Worm (Caenorhabditis elegans) whole organism, young adult: ENCODE data around the gene abu-13.

Source experiments
- B0019.2 ChIP-seq: fragments of 200-800 bp; sonication (Bioruptor generic); conservative IDR thresholded peaks from 2 replicates; pipeline ENCODE4 v1.3.6; 2022; ENCODE audit warnings: missing genetic modification reagents, missing genetic modification characterization, missing compliant biosample characterization
- F10E7.11 ChIP-seq: sonication (generic microtip); optimal IDR thresholded peaks from 2 replicates; lab custom pipeline; 2017; ENCODE audit warnings: mild to moderate bottlenecking, missing genetic modification characterization, moderate library complexity, missing compliant biosample characterization
- F23B12.7 ChIP-seq: sonication (generic microtip); optimal IDR thresholded peaks from 2 replicates; lab custom pipeline; 2017; ENCODE audit warnings: missing genetic modification characterization, mild to moderate bottlenecking, missing compliant biosample characterization, antibody characterized with exemption, moderate library complexity; ENCODE audit not compliant: insufficient read depth
- F39B2.1 ChIP-seq: fragments of 200-800 bp; sonication (Bioruptor generic); IDR thresholded peaks from 2 replicates; pipeline ENCODE4 v1.3.6; 2022; ENCODE audit warnings: missing genetic modification reagents, missing genetic modification characterization, missing compliant biosample characterization
- F49E8.2 ChIP-seq: sonication (generic microtip); optimal IDR thresholded peaks from 3 replicates; lab custom pipeline; 2017; ENCODE audit warnings: missing genetic modification characterization, mild to moderate bottlenecking, missing compliant biosample characterization, antibody characterized with exemption, moderate library complexity; ENCODE audit not compliant: insufficient read depth
- K12H6.12 ChIP-seq: fragments of 200-800 bp; sonication (Bioruptor generic); optimal IDR thresholded peaks from 2 replicates; lab custom pipeline; 2018; ENCODE audit warnings: mild to moderate bottlenecking, missing genetic modification characterization, missing compliant biosample characterization
- T26A5.8 ChIP-seq: sonication (generic microtip); optimal IDR thresholded peaks from 2 replicates; lab custom pipeline; 2016; ENCODE audit warnings: missing genetic modification characterization, missing compliant biosample characterization
- Y53G8AR.9 ChIP-seq: fragments of 200-800 bp; sonication (Bioruptor generic); conservative IDR thresholded peaks from 2 replicates; pipeline ENCODE4 v1.3.6; 2022; ENCODE audit warnings: missing genetic modification reagents, missing genetic modification characterization, missing compliant biosample characterization
- Y56A3A.18 ChIP-seq: fragments of 200-800 bp; sonication (Bioruptor generic); IDR thresholded peaks from 2 replicates; pipeline ENCODE4 v1.3.6; 2022; ENCODE audit warnings: missing genetic modification reagents, missing genetic modification characterization, missing compliant biosample characterization
- aptf-2 ChIP-seq: fragments of 200-800 bp; sonication (Bioruptor generic); conservative IDR thresholded peaks from 2 replicates; pipeline ENCODE4 v1.3.6; 2022; ENCODE audit warnings: missing genetic modification reagents, missing genetic modification characterization, missing compliant biosample characterization
- cebp-1 ChIP-seq, 2 experiments: fragments of 200-800 bp in 1 of 2; sonication (Bioruptor generic) in 1 of 2; sonication (generic microtip) in 1 of 2; IDR thresholded peaks in 1 of 2; optimal IDR thresholded peaks in 1 of 2; 2 replicates each; pipeline versions ENCODE4 v1.3.6 to Lab custom; 2017 to 2022; ENCODE audit warnings: missing compliant biosample characterization in 2 of 2, missing genetic modification characterization in 2 of 2, mild to moderate bottlenecking in 1 of 2, missing genetic modification reagents in 1 of 2, moderate library complexity in 1 of 2
- cebp-2 ChIP-seq: fragments of 200-800 bp; sonication (Bioruptor generic); IDR thresholded peaks from 2 replicates; pipeline ENCODE4 v1.3.6; 2022; ENCODE audit warnings: missing genetic modification characterization, missing compliant biosample characterization
- ceh-91 ChIP-seq: fragments of 200-800 bp; sonication (Bioruptor generic); IDR thresholded peaks from 2 replicates; pipeline ENCODE4 v1.3.6; 2022; ENCODE audit warnings: missing genetic modification reagents, missing genetic modification characterization, missing compliant biosample characterization
- chd-7 ChIP-seq: sonication (generic microtip); optimal IDR thresholded peaks from 2 replicates; lab custom pipeline; 2016; ENCODE audit warnings: mild to moderate bottlenecking, missing genetic modification characterization, moderate library complexity, missing compliant biosample characterization
- egl-18 ChIP-seq: fragments of 200-800 bp; sonication (Bioruptor generic); IDR thresholded peaks from 2 replicates; pipeline ENCODE4 v1.3.6; 2022; ENCODE audit warnings: missing genetic modification reagents, missing genetic modification characterization, missing compliant biosample characterization
- ekl-4 ChIP-seq: fragments of 200-800 bp; sonication (Bioruptor generic); IDR thresholded peaks from 2 replicates; pipeline ENCODE4 v1.3.6; 2022; ENCODE audit warnings: missing genetic modification reagents, missing genetic modification characterization, missing compliant biosample characterization
- hlh-26 ChIP-seq: fragments of 200-800 bp; sonication (Bioruptor generic); conservative IDR thresholded peaks from 2 replicates; pipeline ENCODE4 v1.3.6; 2022; ENCODE audit warnings: missing genetic modification reagents, missing genetic modification characterization, missing compliant biosample characterization
- hmg-1.2 ChIP-seq: fragments of 200-800 bp; sonication (Bioruptor generic); IDR thresholded peaks from 2 replicates; pipeline ENCODE4 v1.3.6; 2022; ENCODE audit warnings: missing genetic modification reagents, missing genetic modification characterization, missing compliant biosample characterization
- hrde-1 ChIP-seq: sonication (generic microtip); optimal IDR thresholded peaks from 2 replicates; lab custom pipeline; 2016; ENCODE audit warnings: missing genetic modification characterization, mild to moderate bottlenecking, missing compliant biosample characterization, moderate library complexity, missing genotype, missing genetic modification reagents, borderline replicate concordance
- hsf-1 ChIP-seq: fragments of 200-800 bp; sonication (Bioruptor generic); IDR thresholded peaks from 2 replicates; pipeline ENCODE4 v1.3.6; 2022; ENCODE audit warnings: missing genetic modification reagents, missing genetic modification characterization, missing compliant biosample characterization
- let-526 ChIP-seq: fragments of 200-800 bp; sonication (Bioruptor generic); IDR thresholded peaks from 2 replicates; pipeline ENCODE4 v1.3.6; 2022; ENCODE audit warnings: missing genetic modification reagents, missing genetic modification characterization, missing compliant biosample characterization
- let-607 ChIP-seq, 2 experiments: fragments of 200-800 bp in 1 of 2; sonication (Bioruptor generic) in 1 of 2; sonication (generic microtip) in 1 of 2; optimal IDR thresholded peaks; 2 replicates each; lab custom pipeline; 2016 to 2018; ENCODE audit warnings: mild to moderate bottlenecking in 2 of 2, missing compliant biosample characterization in 2 of 2, missing genetic modification characterization in 2 of 2, moderate library complexity in 2 of 2, missing genotype in 1 of 2
- lin-54 ChIP-seq: fragments of 200-800 bp; sonication (Bioruptor generic); optimal IDR thresholded peaks from 2 replicates; lab custom pipeline; 2018; ENCODE audit warnings: mild to moderate bottlenecking, missing genetic modification characterization, missing compliant biosample characterization
- nfya-1 ChIP-seq: sonication (generic microtip); optimal IDR thresholded peaks from 2 replicates; lab custom pipeline; 2017; ENCODE audit warnings: antibody characterized with exemption, missing compliant biosample characterization, missing genetic modification characterization, borderline replicate concordance; ENCODE audit not compliant: insufficient read depth
- nfyb-1 ChIP-seq: fragments of 200-800 bp; sonication (Bioruptor generic); IDR thresholded peaks from 2 replicates; pipeline ENCODE4 v1.3.6; 2022; ENCODE audit warnings: missing genetic modification reagents, missing genetic modification characterization, missing compliant biosample characterization
- nhr-27 ChIP-seq: fragments of 200-800 bp; sonication (Bioruptor generic); optimal IDR thresholded peaks from 2 replicates; lab custom pipeline; 2018; ENCODE audit warnings: mild to moderate bottlenecking, missing genetic modification characterization, moderate library complexity, missing compliant biosample characterization
- nhr-80 ChIP-seq: sonication (generic microtip); optimal IDR thresholded peaks from 2 replicates; lab custom pipeline; 2016; ENCODE audit warnings: missing genetic modification characterization, missing compliant biosample characterization
- nhr-90 ChIP-seq: sonication (generic microtip); optimal IDR thresholded peaks from 2 replicates; lab custom pipeline; 2016; ENCODE audit warnings: missing genotype, mild to moderate bottlenecking, missing genetic modification characterization, missing compliant biosample characterization
- pha-4 ChIP-seq: fragments of 150-350 bp; sonication (generic microtip); optimal IDR thresholded peaks from 2 replicates; lab custom pipeline; 2014; ENCODE audit warnings: missing biosample characterization, missing genetic modification reagents, missing genetic modification characterization
- somi-1 ChIP-seq: fragments of 200-800 bp; sonication (Bioruptor generic); optimal IDR thresholded peaks from 2 replicates; lab custom pipeline; 2018; ENCODE audit warnings: mild to moderate bottlenecking, missing genetic modification characterization, missing compliant biosample characterization
- tbp1 ChIP-seq: fragments of 200-800 bp; sonication (Bioruptor generic); optimal IDR thresholded peaks from 2 replicates; lab custom pipeline; 2018; ENCODE audit warnings: mild to moderate bottlenecking, missing genetic modification characterization, missing compliant biosample characterization
- unc-62 ChIP-seq: fragments of 150-350 bp; optimal IDR thresholded peaks from 2 replicates; lab custom pipeline; 2014; ENCODE audit warnings: missing biosample characterization, missing genetic modification reagents, missing genetic modification characterization
- zim-3 ChIP-seq: sonication (generic microtip); optimal IDR thresholded peaks from 2 replicates; lab custom pipeline; 2017; ENCODE audit warnings: mild to moderate bottlenecking, missing genetic modification characterization, moderate library complexity, missing compliant biosample characterization
- ztf-26 ChIP-seq: sonication (generic microtip); optimal IDR thresholded peaks from 2 replicates; lab custom pipeline; 2017; ENCODE audit warnings: missing genetic modification characterization, missing compliant biosample characterization
- ztf-28 ChIP-seq: fragments of 200-800 bp; sonication (Bioruptor generic); IDR thresholded peaks from 2 replicates; pipeline ENCODE4 v1.3.6; 2022; ENCODE audit warnings: missing genetic modification reagents, missing genetic modification characterization, missing compliant biosample characterization
- ztf-3 ChIP-seq: fragments of 200-800 bp; sonication (Bioruptor generic); optimal IDR thresholded peaks from 2 replicates; lab custom pipeline; 2018; ENCODE audit warnings: mild to moderate bottlenecking, missing genetic modification characterization, missing compliant biosample characterization
- ztf-6 ChIP-seq: fragments of 200-800 bp; sonication (Bioruptor generic); IDR thresholded peaks from 2 replicates; pipeline ENCODE4 v1.3.6; 2022; ENCODE audit warnings: missing genetic modification reagents, missing genetic modification characterization, missing compliant biosample characterization

The abu-13 gene

DNA sequence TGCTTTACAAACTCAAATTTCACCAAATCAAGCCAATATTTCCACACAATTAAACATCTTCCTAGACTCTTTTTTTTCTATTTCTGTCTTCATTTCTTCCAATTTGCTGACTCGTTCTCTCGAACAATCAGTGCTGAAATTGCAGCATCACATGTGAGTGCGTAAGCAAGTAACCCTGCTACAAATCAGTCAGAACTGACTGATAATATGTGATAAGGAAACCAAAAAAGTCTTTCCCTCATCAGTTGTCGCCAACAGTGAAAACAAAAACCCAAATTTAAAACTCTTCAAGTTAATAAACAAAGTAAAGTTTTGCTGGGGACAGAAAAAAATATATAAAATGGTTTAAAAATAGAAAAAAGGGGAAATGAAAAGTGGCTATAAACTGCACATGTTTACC is 45.8 kb upstream of the abu-13 start:
- peak; percentile 71 for TF ChIP-seq nhr-80 (tag; lab: Kevin White, UChicago)
- no peak for TF ChIP-seq T26A5.8 (tag; lab: Kevin White, UChicago)
- no peak for TF ChIP-seq hmg-1.2 (GFP tag; lab: Robert Waterston, UW)
- 0 out of 2 replicates have a peak, but pooled peaks have one; percentile 31 for TF ChIP-seq Y53G8AR.9 (GFP tag; lab: Robert Waterston, UW)
- TF ChIP-seq nhr-27: no peak
- TF ChIP-seq pha-4 (tag; lab: Kevin White, UChicago): peak; percentile 12
- peak in 1 of 2 experiments; percentile 20 for TF ChIP-seq let-607 (tag; optimal IDR thresholded peaks at IDR 0.05; lab: Kevin White, UChicago)
- TF ChIP-seq F23B12.7 (tag; lab: Kevin White, UChicago): no peak
- no peak for TF ChIP-seq ztf-6 (GFP tag; lab: Robert Waterston, UW)
- TF ChIP-seq egl-18 (GFP tag; lab: Robert Waterston, UW): no peak
- TF ChIP-seq hsf-1 (GFP tag; lab: Robert Waterston, UW): no peak
- no peak for TF ChIP-seq cebp-1 (GFP tag; IDR thresholded peaks at IDR 0.05; lab: Robert Waterston, UW)
- peak; percentile 36 for TF ChIP-seq cebp-1 (tag; optimal IDR thresholded peaks at IDR 0.05; lab: Kevin White, UChicago)
- no peak for TF ChIP-seq F10E7.11 (tag; lab: Kevin White, UChicago)
- no peak for TF ChIP-seq Y56A3A.18 (GFP tag; lab: Robert Waterston, UW)
- no peak for TF ChIP-seq let-526 (GFP tag; lab: Robert Waterston, UW)
- TF ChIP-seq K12H6.12: no peak
- no peak for TF ChIP-seq F49E8.2
- no peak for TF ChIP-seq B0019.2 (GFP tag; lab: Robert Waterston, UW)
- no peak for TF ChIP-seq ztf-26 (tag; lab: Kevin White, UChicago)

DNA sequence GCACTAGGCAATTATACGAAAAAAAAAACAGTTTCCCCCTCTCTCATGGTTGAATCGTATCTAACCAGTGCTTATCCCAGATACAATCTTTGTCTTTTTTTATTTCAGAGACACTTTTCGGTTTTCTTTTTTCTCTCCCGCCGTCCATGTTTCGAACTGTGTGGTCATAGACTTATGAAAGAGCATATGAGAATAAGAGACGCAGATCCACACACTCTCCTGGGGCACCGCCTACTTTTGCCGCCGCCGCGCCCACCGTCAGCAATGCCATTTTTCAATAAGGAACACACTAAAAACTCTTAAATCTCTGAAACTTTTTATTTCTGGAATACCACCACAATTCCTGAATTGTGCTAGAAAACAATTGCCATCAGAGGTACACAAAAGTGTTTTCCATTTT is 44.2 kb upstream of the abu-13 start, which contains the start of gene prk-1:
Gene prk-1 (plus strand): TSS at position 269 of the 400 bp plus-strand sequence.
- TF ChIP-seq F39B2.1 (GFP tag; lab: Robert Waterston, UW): no peak
- no peak for TF ChIP-seq pha-4 (tag; lab: Kevin White, UChicago)
- TF ChIP-seq nfya-1: no peak
- TF ChIP-seq tbp1 (GFP tag; lab: Kevin White, UChicago): no peak
- no peak for TF ChIP-seq nhr-90 (tag; lab: Kevin White, UChicago)
- no peak for TF ChIP-seq ceh-91 (GFP tag; lab: Robert Waterston, UW)
- peak; percentile 69 for TF ChIP-seq hmg-1.2 (GFP tag; lab: Robert Waterston, UW)
- TF ChIP-seq cebp-2 (GFP tag; lab: Robert Waterston, UW): no peak
- TF ChIP-seq nfyb-1 (GFP tag; lab: Robert Waterston, UW): 0 out of 2 replicates have a peak, but pooled peaks have one; percentile 28
- no peak for TF ChIP-seq chd-7 (tag; lab: Kevin White, UChicago)
- no peak for TF ChIP-seq somi-1

DNA sequence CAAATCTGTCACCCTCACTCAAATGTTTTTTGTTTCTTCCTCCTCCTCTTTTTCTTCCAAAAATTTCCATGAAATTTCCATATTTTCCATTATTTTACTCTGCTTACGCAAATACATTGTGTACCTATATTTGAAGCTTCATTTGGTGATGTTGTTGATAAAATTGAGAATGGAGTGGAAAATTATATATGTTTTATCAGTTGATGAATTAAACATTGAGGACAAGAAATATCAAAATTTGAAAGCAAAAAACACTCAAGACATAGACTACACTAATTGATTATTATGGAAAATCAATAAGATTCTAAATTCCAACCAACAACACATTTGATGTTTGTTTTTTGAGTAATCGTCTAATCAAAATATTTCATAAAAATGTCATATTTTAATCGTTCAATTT is 43.5 kb upstream of the abu-13 start:
- TF ChIP-seq nhr-80 (tag; lab: Kevin White, UChicago) (peak; percentile 36), ekl-4 (GFP tag; lab: Robert Waterston, UW) (no peak)

DNA sequence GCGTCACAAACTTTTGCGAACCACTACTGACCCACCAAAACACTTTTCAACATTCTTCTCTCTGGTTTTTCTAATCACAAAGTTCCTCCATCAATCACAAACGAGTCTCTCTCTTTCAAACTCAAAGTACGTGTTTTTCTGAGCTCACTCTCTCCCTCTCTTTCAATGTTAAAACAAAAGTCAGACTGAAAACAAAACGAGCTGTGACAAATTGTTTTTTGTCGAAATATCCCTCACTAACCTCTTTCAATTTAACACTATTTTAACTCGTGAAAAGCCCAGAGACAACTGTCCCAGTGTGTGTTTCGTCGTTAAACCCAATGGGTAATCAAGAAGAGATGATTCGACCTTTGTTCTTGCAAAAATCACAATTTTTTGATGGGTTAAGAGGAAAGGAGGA is 42.4 kb upstream of the abu-13 start:
- no peak for TF ChIP-seq hlh-26
- no peak for TF ChIP-seq aptf-2 (GFP tag; lab: Robert Waterston, UW)
- TF ChIP-seq zim-3 (tag; lab: Kevin White, UChicago): no peak
- peak; percentile 29 for TF ChIP-seq nhr-80 (tag; lab: Kevin White, UChicago)
- TF ChIP-seq ztf-3 (GFP tag; lab: Kevin White, UChicago): no peak
- TF ChIP-seq ztf-26 (tag; lab: Kevin White, UChicago): no peak
- no peak for TF ChIP-seq hrde-1
- no peak for TF ChIP-seq ztf-28 (GFP tag; lab: Robert Waterston, UW)
- TF ChIP-seq unc-62: no peak
- no peak for TF ChIP-seq lin-54 (GFP tag; lab: Kevin White, UChicago)
- TF ChIP-seq F49E8.2: no peak
- TF ChIP-seq cebp-2 (GFP tag; lab: Robert Waterston, UW): no peak
- no peak for TF ChIP-seq tbp1 (GFP tag; lab: Kevin White, UChicago)
- peak; percentile 44 for TF ChIP-seq K12H6.12
